Worm (Caenorhabditis elegans): ENCODE results near the gene fkh-4.

DNA sequence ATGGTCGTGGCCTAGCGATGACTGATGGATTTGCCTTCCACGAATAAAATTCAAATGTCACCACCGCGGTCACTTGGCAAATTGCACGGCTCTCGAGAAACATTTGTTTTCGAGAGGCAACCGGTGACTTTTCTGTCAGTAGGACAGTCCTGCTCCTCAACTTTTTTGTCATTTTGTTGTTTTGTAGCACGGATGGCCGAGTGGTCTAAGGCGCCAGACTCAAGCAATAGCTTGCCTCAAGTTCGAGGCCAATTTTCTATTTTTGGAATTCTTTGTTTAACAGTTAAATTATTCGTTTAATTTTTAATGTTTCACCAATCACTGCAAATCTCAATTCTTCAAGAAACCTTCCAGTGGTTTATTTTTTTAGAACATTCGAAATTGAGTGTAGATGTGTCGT, 15.6 kb upstream of the fkh-4 start:
- TF ChIP-seq nhr-11 (tag; optimal IDR thresholded peaks at IDR 0.05), result no peak
- TF ChIP-seq unc-130 (tag; optimal IDR thresholded peaks at IDR 0.05), result no peak
- no peak for TF ChIP-seq ztf-11 (tag; optimal IDR thresholded peaks at IDR 0.05)
- no peak for TF ChIP-seq nhr-12 (tag; optimal IDR thresholded peaks at IDR 0.05)
- no peak for TF ChIP-seq grh-1 (GFP tag; IDR thresholded peaks at IDR 0.05)
- no peak for TF ChIP-seq nhr-20 (tag; optimal IDR thresholded peaks at IDR 0.05)
- no peak for TF ChIP-seq nhr-237 (tag; optimal IDR thresholded peaks at IDR 0.05)
- TF ChIP-seq tlp-1 (tag; optimal IDR thresholded peaks at IDR 0.05), result no peak
- TF ChIP-seq ama-1 (optimal IDR thresholded peaks at IDR 0.05), result no peak
- no peak for TF ChIP-seq ztf-4 (tag; optimal IDR thresholded peaks at IDR 0.05)
- TF ChIP-seq nhr-85 (tag), result no peak
- no peak for TF ChIP-seq ces-1 (GFP tag; optimal IDR thresholded peaks at IDR 0.05)
- TF ChIP-seq unc-62 (GFP tag; optimal IDR thresholded peaks at IDR 0.05), result no peak
